Fruit fly (Drosophila melanogaster): ENCODE measurements around the gene Taf12.

Gene Taf12

dm6 chr3R:11656614-11657216, 22.8 kb downstream of the Taf12 start (continued):
- peak; percentile 90 for TF ChIP-seq CG2875 (GFP tag; optimal IDR thresholded peaks at IDR 0.05)
- peak; percentile 95 to 96 for TF ChIP-seq chif (GFP tag; optimal IDR thresholded peaks at IDR 0.05)
- peak; percentile 92 for TF ChIP-seq CG7987 (GFP tag; optimal IDR thresholded peaks at IDR 0.05)
- TF ChIP-seq Nf-YB (GFP tag; optimal IDR thresholded peaks at IDR 0.05): peak; percentile 85
- no peak for TF ChIP-seq Lpt (GFP tag; optimal IDR thresholded peaks at IDR 0.05)
- TF ChIP-seq Deaf1 (tag; optimal IDR thresholded peaks at IDR 0.05): peak; percentile 80
- peak; percentile 93 for TF ChIP-seq CG13123 (GFP tag; optimal IDR thresholded peaks at IDR 0.05)
- peak; percentile 96 for TF ChIP-seq caup (GFP tag; optimal IDR thresholded peaks at IDR 0.05; ENCODE audit: severe bottlenecking)
- TF ChIP-seq CG15479 (GFP tag; optimal IDR thresholded peaks at IDR 0.05): no peak
- peak; percentile 90 for TF ChIP-seq slp2 (GFP tag; optimal IDR thresholded peaks at IDR 0.05)
- TF ChIP-seq BEAF-32 (GFP tag; optimal IDR thresholded peaks at IDR 0.05): no peak
- peak; percentile 95 for TF ChIP-seq cas (GFP tag; IDR thresholded peaks at IDR 0.05)
- peak; percentile 97 for TF ChIP-seq gro (GFP tag; optimal IDR thresholded peaks at IDR 0.05)
- peak; percentile 96 for TF ChIP-seq esg (GFP tag; conservative IDR thresholded peaks at IDR 0.05)
- peak; percentile 95 for TF ChIP-seq CG3281 (GFP tag; optimal IDR thresholded peaks at IDR 0.05)
- peak; percentile 98 for TF ChIP-seq ci (GFP tag; IDR thresholded peaks at IDR 0.05)
- peak; percentile 90 for TF ChIP-seq sim (GFP tag; IDR thresholded peaks at IDR 0.05)
- TF ChIP-seq CG14965 (GFP tag; optimal IDR thresholded peaks at IDR 0.05; ENCODE audit: borderline replicate concordance): peak; percentile 66
- TF ChIP-seq chm (GFP tag; IDR thresholded peaks at IDR 0.05): peak; percentile 98
- TF ChIP-seq CG13894 (tag; optimal IDR thresholded peaks at IDR 0.05): peak; percentile 88
- TF ChIP-seq CG34224 (GFP tag; IDR thresholded peaks at IDR 0.05; ENCODE audit: partially characterized antibody): no peak
- peak; percentile 90 for TF ChIP-seq CG12236 (GFP tag; optimal IDR thresholded peaks at IDR 0.05)
- TF ChIP-seq fu2 (GFP tag; optimal IDR thresholded peaks at IDR 0.05): peak; percentile 93
- TF ChIP-seq HLHmδ (GFP tag; optimal IDR thresholded peaks at IDR 0.05): no peak
- peak; percentile 90 for TF ChIP-seq CG11093 (GFP tag; IDR thresholded peaks at IDR 0.05)
- peak; percentile 91 for TF ChIP-seq onecut (GFP tag; IDR thresholded peaks at IDR 0.05)
- peak; percentile 99 for TF ChIP-seq Rfx (GFP tag; IDR thresholded peaks at IDR 0.05)
- TF ChIP-seq dysf (GFP tag; IDR thresholded peaks at IDR 0.05): peak; percentile 98
- TF ChIP-seq sob (GFP tag; IDR thresholded peaks at IDR 0.05): peak; percentile 97
- TF ChIP-seq eve (GFP tag; optimal IDR thresholded peaks at IDR 0.05): peak in 1 of 2 experiments; percentile 97
- TF ChIP-seq CG8089 (GFP tag; optimal IDR thresholded peaks at IDR 0.05): peak; percentile 90
- peak; percentile 71 for TF ChIP-seq B-H2 (GFP tag; optimal IDR thresholded peaks at IDR 0.05)
- peak; percentile 98 for TF ChIP-seq CG9932 (GFP tag; IDR thresholded peaks at IDR 0.05)
- peak; percentile 96 for TF ChIP-seq CG12769 (tag; optimal IDR thresholded peaks at IDR 0.05)
- peak; percentile 90 for TF ChIP-seq CG18764 (GFP tag; optimal IDR thresholded peaks at IDR 0.05)
- TF ChIP-seq lbe (GFP tag; optimal IDR thresholded peaks at IDR 0.05): peak; percentile 98
- TF ChIP-seq HmgZ (tag; optimal IDR thresholded peaks at IDR 0.05): peak; percentile 96
- peak; percentile 96 for TF ChIP-seq ind (GFP tag; optimal IDR thresholded peaks at IDR 0.05)
- TF ChIP-seq Scr (GFP tag; IDR thresholded peaks at IDR 0.05; ENCODE audit: partially characterized antibody): no peak
- peak; percentile 86 for TF ChIP-seq CG17802 (tag; optimal IDR thresholded peaks at IDR 0.05)
- TF ChIP-seq HLH54F (GFP tag; optimal IDR thresholded peaks at IDR 0.05): peak; percentile 96
- peak; percentile 96 for TF ChIP-seq Dip3 (GFP tag; optimal IDR thresholded peaks at IDR 0.05)
- peak; percentile 84 for TF ChIP-seq Usf (GFP tag; optimal IDR thresholded peaks at IDR 0.05)
- no peak for TF ChIP-seq cg (GFP tag; optimal IDR thresholded peaks at IDR 0.05)
- peak; percentile 92 for TF ChIP-seq CG12104 (GFP tag; optimal IDR thresholded peaks at IDR 0.05)
- peak; percentile 96 to 97 for TF ChIP-seq dpn (GFP tag; optimal IDR thresholded peaks at IDR 0.05)
- peak; percentile 95 for TF ChIP-seq ase (GFP tag; IDR thresholded peaks at IDR 0.05)
- peak; percentile 22 for TF ChIP-seq pzg (GFP tag; optimal IDR thresholded peaks at IDR 0.05)
- peak; percentile 96 for TF ChIP-seq Fer1 (GFP tag; optimal IDR thresholded peaks at IDR 0.05)
- TF ChIP-seq TFAM (GFP tag; optimal IDR thresholded peaks at IDR 0.05): peak; percentile 68

Measured in whole organism, embryonic.